Worm (Caenorhabditis elegans) whole organism, L4 larva: Measurements from ENCODE around the gene T22F3.7.

Source experiments
- F26F4.8 ChIP-seq: fragments of 200-800 bp; sonication (Bioruptor generic); conservative IDR thresholded peaks from 2 replicates; pipeline ENCODE4 v1.3.6; 2022; ENCODE audit warnings: missing genetic modification characterization, missing compliant biosample characterization
- R02D3.7 ChIP-seq: fragments of 150-350 bp; sonication (generic microtip); optimal IDR thresholded peaks from 3 replicates; lab custom pipeline; 2014; ENCODE audit warnings: missing biosample characterization, missing genetic modification characterization
- T20F7.1 ChIP-seq: fragments of 200-800 bp; sonication (Bioruptor generic); optimal IDR thresholded peaks from 2 replicates; lab custom pipeline; 2018; ENCODE audit warnings: mild to moderate bottlenecking, missing genetic modification characterization, missing compliant biosample characterization
- Y48G9A.11 ChIP-seq: fragments of 200-800 bp; sonication (Bioruptor generic); IDR thresholded peaks from 2 replicates; pipeline ENCODE4 v1.3.6; 2022; ENCODE audit warnings: missing genetic modification reagents, missing genetic modification characterization, missing compliant biosample characterization
- ZK546.5 ChIP-seq, 2 experiments: sonication (generic microtip); optimal IDR thresholded peaks; 2 replicates each; lab custom pipeline; 2017; ENCODE audit warnings: missing biosample characterization in 2 of 2, missing genetic modification characterization in 2 of 2
- aly-2 ChIP-seq: sonication (generic microtip); optimal IDR thresholded peaks from 2 replicates; lab custom pipeline; 2018; ENCODE audit warnings: missing biosample characterization, missing genetic modification characterization
- attf-4 ChIP-seq: sonication (generic microtip); optimal IDR thresholded peaks from 3 replicates; lab custom pipeline; 2017; ENCODE audit warnings: missing biosample characterization, missing genetic modification characterization
- ceh-20 ChIP-seq: fragments of 200-800 bp; sonication (Bioruptor generic); IDR thresholded peaks from 2 replicates; pipeline ENCODE4 v1.3.6; 2022; ENCODE audit warnings: missing genetic modification reagents, missing genetic modification characterization, missing compliant biosample characterization
- ceh-28 ChIP-seq: fragments of 150-350 bp; optimal IDR thresholded peaks from 2 replicates; lab custom pipeline; 2014; ENCODE audit warnings: missing biosample characterization, missing genetic modification reagents, missing genetic modification characterization
- ceh-44 ChIP-seq: fragments of 200-800 bp; sonication (Bioruptor generic); IDR thresholded peaks from 2 replicates; pipeline ENCODE4 v1.3.6; 2022; ENCODE audit warnings: missing genetic modification reagents, missing genetic modification characterization, missing compliant biosample characterization
- cey-2 ChIP-seq: sonication (generic microtip); optimal IDR thresholded peaks from 3 replicates; lab custom pipeline; 2017; ENCODE audit warnings: missing genetic modification characterization, mild to moderate bottlenecking, missing compliant biosample characterization, antibody characterized with exemption, borderline replicate concordance; ENCODE audit not compliant: insufficient read depth
- daf-16 ChIP-seq, 3 experiments: sonication (generic microtip); optimal IDR thresholded peaks; 2 replicates each; lab custom pipeline; 2016 to 2017; ENCODE audit warnings: missing genetic modification characterization in 3 of 3, missing genetic modification reagents in 3 of 3, mild to moderate bottlenecking in 2 of 3, missing compliant biosample characterization in 2 of 3, missing biosample characterization in 1 of 3, moderate library complexity in 1 of 3
- daf-8 ChIP-seq: fragments of 200-800 bp; sonication (Bioruptor generic); IDR thresholded peaks from 2 replicates; pipeline ENCODE4 v1.3.6; 2022; ENCODE audit warnings: missing genetic modification characterization, missing compliant biosample characterization
- dmd-9 ChIP-seq: fragments of 200-800 bp; sonication (Bioruptor generic); IDR thresholded peaks from 2 replicates; pipeline ENCODE4 v1.3.6; 2022; ENCODE audit warnings: missing genetic modification reagents, missing genetic modification characterization, missing compliant biosample characterization
- dpl-1 ChIP-seq: fragments of 150-350 bp; optimal IDR thresholded peaks from 2 replicates; lab custom pipeline; 2014; ENCODE audit warnings: missing biosample characterization, missing genetic modification reagents, missing genetic modification characterization
- duxl-1 ChIP-seq: sonication (generic microtip); optimal IDR thresholded peaks from 2 replicates; lab custom pipeline; 2016; ENCODE audit warnings: mild to moderate bottlenecking, missing genetic modification characterization, moderate library complexity, missing compliant biosample characterization; ENCODE audit not compliant: poor library complexity
- egl-43 ChIP-seq: fragments of 200-800 bp; sonication (Bioruptor generic); IDR thresholded peaks from 2 replicates; pipeline ENCODE4 v1.3.6; 2022; ENCODE audit warnings: missing genetic modification reagents, missing genetic modification characterization, missing compliant biosample characterization
- fkh-10 ChIP-seq: fragments of 150-350 bp; optimal IDR thresholded peaks from 2 replicates; lab custom pipeline; 2014; ENCODE audit warnings: missing biosample characterization, missing genetic modification reagents, missing genetic modification characterization
- fos-1 ChIP-seq: fragments of 150-350 bp; optimal IDR thresholded peaks from 2 replicates; lab custom pipeline; 2014; ENCODE audit warnings: missing biosample characterization, missing genetic modification characterization
- gei-8 ChIP-seq: fragments of 200-800 bp; sonication (Bioruptor generic); optimal IDR thresholded peaks from 2 replicates; lab custom pipeline; 2018; ENCODE audit warnings: mild to moderate bottlenecking, missing genetic modification characterization, missing compliant biosample characterization
- hif-1 ChIP-seq, 2 experiments: sonication (generic microtip); optimal IDR thresholded peaks; 2 replicates each; lab custom pipeline; 2016 to 2017; ENCODE audit warnings: missing compliant biosample characterization in 2 of 2, missing genetic modification characterization in 2 of 2, missing genetic modification reagents in 2 of 2, missing genotype in 2 of 2, mild to moderate bottlenecking in 1 of 2
- hlh-30 ChIP-seq: sonication (generic microtip); optimal IDR thresholded peaks from 2 replicates; lab custom pipeline; 2017; ENCODE audit warnings: antibody characterized with exemption, mild to moderate bottlenecking, missing genetic modification characterization, missing compliant biosample characterization; ENCODE audit not compliant: insufficient read depth
- jun-1 ChIP-seq: fragments of 150-350 bp; optimal IDR thresholded peaks from 2 replicates; lab custom pipeline; 2014; ENCODE audit warnings: missing biosample characterization, missing genetic modification reagents, missing genetic modification characterization
- lin-1 ChIP-seq: fragments of 200-800 bp; sonication (Bioruptor generic); IDR thresholded peaks from 2 replicates; pipeline ENCODE4 v1.3.6; 2022; ENCODE audit warnings: missing genetic modification reagents, missing genetic modification characterization, missing compliant biosample characterization
- lin-38 ChIP-seq: fragments of 200-800 bp; sonication (Bioruptor generic); IDR thresholded peaks from 2 replicates; pipeline ENCODE4 v1.3.6; 2022; ENCODE audit warnings: missing genetic modification reagents, missing genetic modification characterization, missing compliant biosample characterization
- lin-39 ChIP-seq: fragments of 150-350 bp; optimal IDR thresholded peaks from 2 replicates; lab custom pipeline; 2014; ENCODE audit warnings: missing biosample characterization, missing genetic modification reagents, missing genetic modification characterization
- lsy-2 ChIP-seq, 2 experiments: fragments of 150-350 bp in 1 of 2; sonication (generic microtip) in 1 of 2; optimal IDR thresholded peaks; 2 replicates each; lab custom pipeline; 2014 to 2017; ENCODE audit warnings: missing biosample characterization in 2 of 2, missing genetic modification characterization in 2 of 2
- mdl-1 ChIP-seq, 2 experiments: fragments of 150-350 bp in 1 of 2; sonication (generic microtip) in 1 of 2; optimal IDR thresholded peaks; 2 replicates each; lab custom pipeline; 2014 to 2017; ENCODE audit warnings: missing biosample characterization in 2 of 2, missing genetic modification characterization in 2 of 2
- mdt-29 ChIP-seq: fragments of 200-800 bp; sonication (Bioruptor generic); IDR thresholded peaks from 2 replicates; pipeline ENCODE4 v1.3.6; 2022; ENCODE audit warnings: missing genetic modification reagents, missing genetic modification characterization, missing compliant biosample characterization
- nhr-10 ChIP-seq: fragments of 150-350 bp; optimal IDR thresholded peaks from 2 replicates; lab custom pipeline; 2014; ENCODE audit warnings: missing biosample characterization, missing genetic modification characterization
- nhr-102 ChIP-seq: sonication (generic microtip); optimal IDR thresholded peaks from 2 replicates; lab custom pipeline; 2016; ENCODE audit warnings: mild to moderate bottlenecking, missing genetic modification characterization, moderate library complexity, missing compliant biosample characterization
- nhr-237 ChIP-seq: sonication (generic microtip); optimal IDR thresholded peaks from 2 replicates; lab custom pipeline; 2017; ENCODE audit warnings: missing biosample characterization, missing genetic modification characterization
- nhr-25 ChIP-seq: sonication (generic microtip); optimal IDR thresholded peaks from 2 replicates; lab custom pipeline; 2017; ENCODE audit warnings: missing genetic modification characterization, mild to moderate bottlenecking, missing compliant biosample characterization, antibody characterized with exemption, moderate library complexity, borderline replicate concordance; ENCODE audit not compliant: insufficient read depth
- nhr-28 ChIP-seq: fragments of 150-350 bp; optimal IDR thresholded peaks from 2 replicates; lab custom pipeline; 2014; ENCODE audit warnings: missing biosample characterization, missing genetic modification characterization
- nhr-42 ChIP-seq: fragments of 200-800 bp; sonication (Bioruptor generic); IDR thresholded peaks from 2 replicates; pipeline ENCODE4 v1.3.6; 2022; ENCODE audit warnings: missing genetic modification characterization, missing compliant biosample characterization
- nhr-48 ChIP-seq: sonication (generic microtip); optimal IDR thresholded peaks from 2 replicates; lab custom pipeline; 2016; ENCODE audit warnings: mild to moderate bottlenecking, missing genetic modification characterization, missing compliant biosample characterization
- nhr-76 ChIP-seq: fragments of 150-350 bp; optimal IDR thresholded peaks from 2 replicates; lab custom pipeline; 2014; ENCODE audit warnings: missing biosample characterization, missing genetic modification characterization
- nhr-77 ChIP-seq: fragments of 150-350 bp; optimal IDR thresholded peaks from 2 replicates; lab custom pipeline; 2014; ENCODE audit warnings: missing biosample characterization, missing genetic modification characterization
- pha-4 ChIP-seq, 2 experiments: fragments of 150-350 bp in 1 of 2; fragments of 200-800 bp in 1 of 2; sonication (Bioruptor generic) in 1 of 2; IDR thresholded peaks in 1 of 2; optimal IDR thresholded peaks in 1 of 2; 2 replicates each; pipeline versions ENCODE4 v1.3.6 to Lab custom; 2014 to 2022; ENCODE audit warnings: missing genetic modification characterization in 2 of 2, missing genetic modification reagents in 2 of 2, missing biosample characterization in 1 of 2, missing compliant biosample characterization in 1 of 2
- php-3 ChIP-seq: fragments of 200-800 bp; sonication (Bioruptor generic); IDR thresholded peaks from 2 replicates; pipeline ENCODE4 v1.3.6; 2022; ENCODE audit warnings: missing genetic modification reagents, missing genetic modification characterization, missing compliant biosample characterization
- sdz-12 ChIP-seq: fragments of 200-800 bp; sonication (Bioruptor generic); optimal IDR thresholded peaks from 2 replicates; lab custom pipeline; 2018; ENCODE audit warnings: mild to moderate bottlenecking, missing genetic modification characterization, missing compliant biosample characterization
- skn-1 ChIP-seq: fragments of 150-350 bp; optimal IDR thresholded peaks from 2 replicates; lab custom pipeline; 2014; ENCODE audit warnings: missing biosample characterization, missing genetic modification characterization
- snpc-1.2 ChIP-seq: fragments of 200-800 bp; sonication (Bioruptor generic); IDR thresholded peaks from 2 replicates; pipeline ENCODE4 v1.3.6; 2022; ENCODE audit warnings: missing genetic modification reagents, missing genetic modification characterization, missing compliant biosample characterization
- snpc-4 ChIP-seq: fragments of 150-350 bp; optimal IDR thresholded peaks from 2 replicates; lab custom pipeline; 2014; ENCODE audit warnings: missing biosample characterization, missing genetic modification characterization
- spr-1 ChIP-seq: sonication (generic microtip); optimal IDR thresholded peaks from 2 replicates; lab custom pipeline; 2016; ENCODE audit warnings: mild to moderate bottlenecking, missing genetic modification characterization, missing compliant biosample characterization
- unc-62 ChIP-seq, 3 experiments: fragments of 150-350 bp in 1 of 3; sonication (generic microtip); optimal IDR thresholded peaks in 2 of 3; peaks in 1 of 3; 1 replicate in 1 of 3; 2 replicates in 2 of 3; lab custom pipeline; 2014 to 2017; ENCODE audit warnings: missing biosample characterization in 3 of 3, missing genetic modification characterization in 3 of 3, missing genetic modification reagents in 3 of 3, missing genotype in 1 of 3
- vab-7 ChIP-seq: fragments of 200-800 bp; sonication (Bioruptor generic); IDR thresholded peaks from 2 replicates; pipeline ENCODE4 v1.3.6; 2022; ENCODE audit warnings: missing genetic modification reagents, missing genetic modification characterization, missing compliant biosample characterization
- zag-1 ChIP-seq: fragments of 150-350 bp; optimal IDR thresholded peaks from 2 replicates; lab custom pipeline; 2014; ENCODE audit warnings: missing biosample characterization, missing genetic modification characterization
- zip-11 ChIP-seq: fragments of 200-800 bp; sonication (Bioruptor generic); IDR thresholded peaks from 2 replicates; pipeline ENCODE4 v1.3.6; 2022; ENCODE audit warnings: missing genetic modification characterization, missing compliant biosample characterization

Gene T22F3.7

DNA sequence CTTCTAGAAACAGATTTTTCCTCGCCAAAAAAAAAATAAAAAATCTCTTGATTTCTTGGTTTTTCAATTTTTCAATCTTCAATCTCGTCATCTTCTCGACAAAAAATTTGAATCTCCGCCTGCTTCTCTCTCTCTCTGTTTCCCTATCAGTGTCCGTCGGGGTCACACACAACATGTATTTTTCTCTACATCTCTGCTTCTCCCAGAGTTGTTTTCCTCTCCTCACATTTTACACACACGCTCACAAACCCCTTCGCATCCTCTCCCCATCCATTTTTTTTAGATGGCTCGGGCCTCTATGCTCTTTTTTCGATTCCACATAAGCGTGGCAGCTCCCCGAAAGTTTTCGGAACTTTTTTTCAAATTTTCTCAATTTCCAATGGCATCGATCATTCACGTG lies 20.7 kb downstream of the T22F3.7 start:
- TF ChIP-seq hlh-30 (tag; lab: Kevin White, UChicago) (peak; percentile 70), nhr-28 (peak; percentile 81), Y48G9A.11 (GFP tag; lab: Robert Waterston, UW) (no peak), nhr-48 (no peak), attf-4 (tag; lab: Kevin White, UChicago) (no peak), nhr-42 (no peak), pha-4 (GFP tag; IDR thresholded peaks at IDR 0.05; lab: Robert Waterston, UW) (no peak; the same call in 1 of the 2 replicates), pha-4 (tag; optimal IDR thresholded peaks at IDR 0.05; lab: Kevin White, UChicago) (no peak), snpc-1.2 (GFP tag; lab: Robert Waterston, UW) (no peak), lin-1 (GFP tag; lab: Robert Waterston, UW) (no peak), fos-1 (tag; lab: Kevin White, UChicago) (no peak), mdt-29 (GFP tag; lab: Robert Waterston, UW) (no peak), spr-1 (no peak), lin-38 (GFP tag; lab: Robert Waterston, UW) (peak; percentile 24; the same call in 1 of the 2 replicates), duxl-1 (no peak), fkh-10 (GFP tag; lab: Kevin White, UChicago) (no peak), F26F4.8 (GFP tag; lab: Robert Waterston, UW) (no peak), nhr-76 (tag; lab: Kevin White, UChicago) (no peak), skn-1 (no peak), nhr-237 (tag; lab: Kevin White, UChicago) (no peak), ceh-28 (no peak), dpl-1 (GFP tag; lab: Kevin White, UChicago) (peak; percentile 66), jun-1 (tag; lab: Kevin White, UChicago) (no peak), unc-62 (GFP tag; optimal IDR thresholded peaks at IDR 0.05 in 1 of 2; lab: Kevin White, UChicago) (no peak), unc-62 (tag; optimal IDR thresholded peaks at IDR 0.05; lab: Kevin White, UChicago) (no peak), T20F7.1 (GFP tag; lab: Kevin White, UChicago) (no peak), mdl-1 (tag; optimal IDR thresholded peaks at IDR 0.05; lab: Kevin White, UChicago) (peak; percentile 20 to 55), gei-8 (GFP tag; lab: Kevin White, UChicago) (no peak), nhr-25 (no peak), daf-16 (GFP tag; optimal IDR thresholded peaks at IDR 0.05; lab: Kevin White, UChicago) (peak in 1 of 2 experiments; percentile 34), daf-16 (tag; optimal IDR thresholded peaks at IDR 0.05; lab: Kevin White, UChicago) (peak; percentile 72), ceh-44 (GFP tag; lab: Robert Waterston, UW) (no peak), snpc-4 (tag; lab: Kevin White, UChicago) (no peak), daf-8 (GFP tag; lab: Robert Waterston, UW) (no peak), hif-1 (tag; optimal IDR thresholded peaks at IDR 0.05; lab: Kevin White, UChicago) (peak in 1 of 2 experiments; percentile 78), aly-2 (no peak), zag-1 (no peak), ceh-20 (GFP tag; lab: Robert Waterston, UW) (0 out of 2 replicates have a peak, but pooled peaks have one; percentile 10), sdz-12 (GFP tag; lab: Kevin White, UChicago) (no peak), php-3 (GFP tag; lab: Robert Waterston, UW) (no peak), nhr-77 (no peak), R02D3.7 (no peak), ZK546.5 (tag; optimal IDR thresholded peaks at IDR 0.05; lab: Kevin White, UChicago) (no peak), zip-11 (GFP tag; lab: Robert Waterston, UW) (no peak), dmd-9 (GFP tag; lab: Robert Waterston, UW) (no peak), lin-39 (tag; lab: Kevin White, UChicago) (no peak), nhr-102 (tag; lab: Kevin White, UChicago) (peak; percentile 21), egl-43 (GFP tag; lab: Robert Waterston, UW) (no peak), cey-2 (tag; lab: Kevin White, UChicago) (no peak), lsy-2 (tag; optimal IDR thresholded peaks at IDR 0.05; lab: Kevin White, UChicago) (peak in 1 of 2 experiments; percentile 66), vab-7 (GFP tag; lab: Robert Waterston, UW) (no peak), nhr-10 (tag; lab: Kevin White, UChicago) (peak; percentile 69)
